Worm (Caenorhabditis elegans): ENCODE measurements around the gene cul-3.

cul-3 gene

DNA sequence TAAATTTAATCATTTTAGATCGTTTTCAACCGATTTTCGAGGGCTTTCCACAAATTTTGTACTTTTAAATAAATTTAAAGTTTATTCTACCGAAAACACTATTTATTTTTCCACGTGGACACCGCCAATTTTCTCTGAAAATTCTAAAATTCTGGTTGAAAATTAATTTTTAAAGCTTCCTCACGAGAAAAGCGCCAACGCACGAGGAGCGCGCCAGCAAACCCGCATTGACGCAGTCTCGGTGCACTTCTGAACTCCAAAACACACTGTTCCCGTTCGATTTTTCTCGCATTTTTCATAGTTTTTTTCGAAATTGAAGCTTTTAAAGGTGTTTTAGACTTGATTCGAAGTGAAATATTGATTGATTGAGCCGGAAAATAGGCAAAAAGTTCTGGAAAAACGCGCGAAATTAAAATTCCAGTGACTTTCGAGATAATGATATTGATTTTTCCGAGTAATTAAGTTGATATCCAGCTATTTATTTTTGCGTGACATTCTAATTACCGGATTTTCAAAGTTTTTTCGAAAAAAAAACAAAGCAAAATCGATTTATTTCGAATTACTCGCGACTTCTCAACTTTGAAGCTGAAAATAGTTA lies at the start of gene cul-3:
cul-3 (plus strand) TSS at position 548 of the 598 bp plus-strand sequence.
- TF ChIP-seq pros-1 (tag; optimal IDR thresholded peaks at IDR 0.05) (no peak), ceh-24 (tag; optimal IDR thresholded peaks at IDR 0.05) (no peak), unc-42 (tag; optimal IDR thresholded peaks at IDR 0.05) (peak; percentile 4), tbx-2 (tag; optimal IDR thresholded peaks at IDR 0.05) (no peak), syd-9 (tag; optimal IDR thresholded peaks at IDR 0.05) (no peak), ztf-16 (tag; optimal IDR thresholded peaks at IDR 0.05) (peak; percentile 17), nfya-1 (tag; optimal IDR thresholded peaks at IDR 0.05) (peak; percentile 39)

DNA sequence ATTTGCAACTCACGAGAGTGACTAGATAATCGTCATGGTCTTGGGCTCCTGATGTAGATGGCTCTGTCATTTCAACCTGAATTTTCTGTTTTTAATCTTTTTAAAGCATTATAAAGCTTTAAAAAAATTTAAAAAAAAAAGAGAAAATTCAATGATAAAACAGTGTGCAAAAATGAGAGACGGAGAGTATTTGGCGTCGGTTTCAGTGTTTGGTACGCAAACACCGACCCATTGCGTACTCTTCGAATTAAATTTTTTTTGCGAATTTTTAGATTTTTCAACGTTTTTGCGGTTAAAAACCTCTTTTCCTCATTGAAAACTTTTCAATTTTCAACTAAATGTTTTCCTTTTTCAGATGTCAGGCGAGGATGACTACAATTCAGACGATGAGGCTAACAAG lies 49.3 kb upstream of the cul-3 start, which contains the start of the genes W03F9.2 and sftb-2:
W03F9.2 (minus strand) TSS at position 153 of the 400 bp plus-strand sequence.
sftb-2 (plus strand) TSS at position 356 of the 400 bp plus-strand sequence.
- TF ChIP-seq hlh-13 (GFP tag; optimal IDR thresholded peaks at IDR 0.05) (no peak), ceh-48 (tag; optimal IDR thresholded peaks at IDR 0.05) (no peak), tbx-2 (tag; optimal IDR thresholded peaks at IDR 0.05) (peak; percentile 12), ttx-3 (tag; optimal IDR thresholded peaks at IDR 0.05) (no peak), sox-4 (tag; optimal IDR thresholded peaks at IDR 0.05) (no peak), nfya-1 (tag; optimal IDR thresholded peaks at IDR 0.05) (peak; percentile 17), fkh-10 (GFP tag; optimal IDR thresholded peaks at IDR 0.05) (no peak), unc-42 (tag; optimal IDR thresholded peaks at IDR 0.05) (peak; percentile 82), nhr-232 (tag; optimal IDR thresholded peaks at IDR 0.05) (no peak), sdc-2 (tag; optimal IDR thresholded peaks at IDR 0.05) (no peak)

DNA sequence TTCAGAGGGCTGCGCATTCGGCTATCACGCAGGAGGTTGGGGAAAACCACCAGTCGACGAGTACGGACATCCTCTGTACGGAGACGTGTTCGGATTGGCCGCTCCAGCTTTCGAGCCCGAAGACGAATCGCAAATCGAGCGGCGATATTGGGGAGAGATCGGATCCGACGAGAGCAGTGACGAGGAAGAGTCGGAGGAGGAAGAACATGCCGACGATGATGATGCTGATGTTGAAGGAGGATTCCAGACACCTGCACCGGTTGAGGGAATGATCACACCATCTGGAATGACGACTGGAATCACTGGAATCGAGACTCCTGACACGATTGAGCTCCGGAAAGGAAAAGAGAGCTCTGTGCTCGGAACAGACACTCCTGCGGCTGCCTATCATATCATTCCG lies 47.0 kb upstream of the cul-3 start:
- TF ChIP-seq madf-2 (tag; optimal IDR thresholded peaks at IDR 0.05) (no peak), rnt-1 (tag; optimal IDR thresholded peaks at IDR 0.05) (no peak), nfya-1 (tag; optimal IDR thresholded peaks at IDR 0.05) (no peak), ref-2 (tag; optimal IDR thresholded peaks at IDR 0.05) (no peak), elt-2 (tag; optimal IDR thresholded peaks at IDR 0.05) (no peak)

DNA sequence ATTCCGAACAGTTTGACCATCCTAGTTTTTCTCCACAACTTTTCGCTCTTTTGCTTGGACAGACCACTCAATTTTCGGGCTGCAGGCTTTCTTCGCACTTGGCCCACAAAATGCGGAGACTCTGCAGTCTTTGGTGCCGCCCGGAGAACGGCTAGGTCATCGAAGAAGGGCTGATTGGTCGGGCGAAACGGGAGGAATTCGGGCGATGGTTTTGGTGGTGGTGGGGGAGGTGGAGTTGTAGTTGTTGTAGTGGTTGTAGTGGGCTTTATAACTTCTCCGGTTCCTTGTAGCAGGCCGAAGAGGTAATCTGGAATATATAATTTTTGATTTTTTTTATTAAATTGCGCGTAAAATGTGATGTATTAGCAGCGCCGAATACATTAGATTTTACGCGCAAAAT lies 39.5 kb upstream of the cul-3 start:
- TF ChIP-seq ceh-14 (tag; optimal IDR thresholded peaks at IDR 0.05) (no peak), ceh-34 (tag; optimal IDR thresholded peaks at IDR 0.05) (no peak), elt-2 (tag; optimal IDR thresholded peaks at IDR 0.05) (no peak), mec-3 (tag; optimal IDR thresholded peaks at IDR 0.05; ENCODE audit: borderline replicate concordance) (no peak), ceh-18 (tag; optimal IDR thresholded peaks at IDR 0.05) (no peak), ceh-45 (GFP tag; IDR thresholded peaks at IDR 0.05) (no peak), ceh-9 (tag; optimal IDR thresholded peaks at IDR 0.05) (no peak), C08G9.2 (tag; optimal IDR thresholded peaks at IDR 0.05) (no peak), fkh-10 (GFP tag; optimal IDR thresholded peaks at IDR 0.05) (no peak)

DNA sequence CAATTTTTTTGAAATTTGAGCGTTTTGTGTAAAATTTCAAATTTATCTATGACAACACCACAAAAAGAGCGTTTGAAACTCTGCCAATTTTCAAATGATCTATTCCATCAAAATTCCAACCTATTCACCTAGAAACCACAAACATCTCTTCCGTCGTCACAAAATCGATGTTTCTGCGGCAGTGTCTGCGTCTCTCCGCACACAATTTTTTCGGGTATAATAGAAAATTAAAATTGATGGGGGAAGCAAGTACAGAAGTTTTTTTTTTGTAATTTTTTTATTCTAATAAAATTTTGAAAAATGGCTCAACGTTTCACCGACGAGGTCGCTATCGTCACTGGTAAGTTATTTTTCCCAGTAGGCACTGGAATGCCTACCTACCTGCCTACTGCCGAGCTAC lies 38.6 kb upstream of the cul-3 start, which contains the start of gene W03F9.9:
W03F9.9 (plus strand) TSS at position 301 of the 400 bp plus-strand sequence.
- TF ChIP-seq hlh-6 (tag; optimal IDR thresholded peaks at IDR 0.05): no peak
- TF ChIP-seq ceh-2 (tag; optimal IDR thresholded peaks at IDR 0.05): no peak
- TF ChIP-seq eyg-1 (tag; optimal IDR thresholded peaks at IDR 0.05): no peak
- no peak for TF ChIP-seq pag-3 (tag; optimal IDR thresholded peaks at IDR 0.05; ENCODE audit: borderline replicate concordance)
- no peak for TF ChIP-seq K02D7.2 (tag; optimal IDR thresholded peaks at IDR 0.05)
- TF ChIP-seq unc-86 (tag; optimal IDR thresholded peaks at IDR 0.05): no peak
- TF ChIP-seq npax-4 (tag; optimal IDR thresholded peaks at IDR 0.05): no peak
- TF ChIP-seq ceh-6 (GFP tag; optimal IDR thresholded peaks at IDR 0.05): no peak
